Worm (Caenorhabditis elegans) whole organism, L4/young adult: ENCODE results near the gene R07B1.7.

Experiments used
- W03F9.2 ChIP-seq: fragments of 150-350 bp; optimal IDR thresholded peaks from 2 replicates; lab custom pipeline; 2014; ENCODE audit warnings: missing biosample characterization, missing genetic modification characterization
- dao-5 ChIP-seq: sonication (generic microtip); optimal IDR thresholded peaks from 2 replicates; lab custom pipeline; 2016; ENCODE audit warnings: missing genotype, missing genetic modification characterization, moderate library complexity, missing compliant biosample characterization
- him-1 ChIP-seq: sonication (generic microtip); optimal IDR thresholded peaks from 2 replicates; lab custom pipeline; 2016; ENCODE audit warnings: missing genotype, missing genetic modification reagents, missing genetic modification characterization, missing compliant biosample characterization

The R07B1.7 gene

DNA sequence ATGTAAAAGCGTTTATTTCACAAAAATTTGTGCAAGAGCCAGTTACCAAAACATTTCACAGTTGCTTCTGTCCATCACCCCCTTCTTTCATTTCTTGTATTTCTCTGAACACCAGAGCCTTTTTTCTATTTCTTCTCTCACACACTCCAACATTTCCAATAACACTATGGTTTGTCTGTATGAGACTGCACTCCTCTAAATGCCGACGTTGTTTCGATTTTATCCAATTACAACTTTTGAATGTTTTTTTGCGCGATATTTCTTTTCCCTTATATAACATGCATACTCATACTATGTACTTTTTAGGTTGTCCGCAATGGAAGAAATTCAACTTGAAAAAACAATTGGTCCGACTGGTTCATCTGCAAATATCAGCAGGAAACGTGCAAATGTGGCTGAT lies 36.9 kb downstream of the R07B1.7 start, which contains the start of gene F21G4.5:
F21G4.5 (plus strand) TSS at position 301 of the 400 bp plus-strand sequence.
- TF ChIP-seq W03F9.2 (tag; lab: Kevin White, UChicago) = no peak

DNA sequence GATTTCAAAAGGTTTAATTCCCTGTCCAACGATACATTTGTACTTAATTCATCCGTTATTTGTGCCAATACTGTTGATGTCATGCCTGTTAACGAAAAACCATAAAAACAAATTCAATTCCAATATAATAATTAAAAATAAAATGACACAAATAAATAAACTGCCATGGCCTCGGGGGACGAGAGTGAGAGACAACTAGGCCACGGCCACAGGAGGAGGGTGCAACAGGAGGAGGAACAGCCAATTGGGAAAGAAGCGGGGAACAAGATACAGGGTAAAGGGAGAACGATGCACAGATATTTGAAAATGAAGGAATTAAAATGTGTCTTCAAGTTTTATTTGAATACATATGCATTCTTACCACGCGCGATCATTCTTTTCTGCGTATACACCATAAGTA lies 48.4 kb downstream of the R07B1.7 start, which contains the start of gene F21G4.6:
F21G4.6 (minus strand) TSS at position 87 of the 400 bp plus-strand sequence.
- no peak for TF ChIP-seq him-1
- TF ChIP-seq dao-5 (tag; lab: Kevin White, UChicago) = no peak
- no peak for TF ChIP-seq W03F9.2 (tag; lab: Kevin White, UChicago)

DNA sequence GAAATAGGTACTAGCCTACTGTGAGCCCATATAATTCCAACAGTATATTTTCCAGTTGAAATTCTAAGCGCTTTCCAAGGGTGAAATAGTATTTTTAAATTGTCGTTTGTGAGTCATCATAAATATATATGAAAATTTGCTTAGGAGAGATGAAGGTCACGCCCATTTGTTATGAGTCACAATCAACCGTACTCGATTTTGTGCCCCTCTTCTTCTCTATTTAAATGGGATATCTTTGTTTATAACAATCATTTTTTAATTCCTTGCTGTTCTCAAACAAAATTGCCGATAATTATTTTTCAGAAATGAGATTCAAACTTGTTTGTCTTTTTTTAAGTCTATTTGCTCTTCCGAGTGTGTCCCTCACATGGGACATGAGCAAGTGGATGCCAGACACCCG lies 50.1 kb downstream of the R07B1.7 start, which contains the start of gene folr-1:
folr-1 (plus strand) TSS at position 301 of the 400 bp plus-strand sequence.
- no peak for TF ChIP-seq dao-5 (tag; lab: Kevin White, UChicago)
- TF ChIP-seq W03F9.2 (tag; lab: Kevin White, UChicago) = no peak
- TF ChIP-seq him-1 = no peak
